Fruit fly (Drosophila melanogaster) whole organism, embryonic: ENCODE data around the gene CG46313.
A peak's percentile ranks its signal among the peaks of the same experiment; 100 is the strongest.

Experiments
- Adf1 ChIP-seq: fragments of 200-800 bp; sonication (Bioruptor generic); IDR thresholded peaks from 2 replicates; pipeline ENCODE4 v1.3.6; 2022; ENCODE audit warnings: missing biosample characterization, missing genetic modification characterization
- Awh ChIP-seq: fragments of 200-800 bp; sonication (Bioruptor generic); IDR thresholded peaks from 2 replicates; pipeline ENCODE4, ENCODE4 v1.3.6; 2022; ENCODE audit warnings: missing biosample characterization, missing genetic modification characterization
- Bgb ChIP-seq: fragments of 200-800 bp; sonication (Bioruptor generic); IDR thresholded peaks from 2 replicates; pipeline ENCODE4 v1.3.6; 2022; ENCODE audit warnings: missing biosample characterization, missing genetic modification characterization; ENCODE audit not compliant: partially characterized antibody
- CG11560 ChIP-seq: fragments of 200-800 bp; sonication (Bioruptor generic); IDR thresholded peaks from 3 replicates; pipeline ENCODE4 v1.3.6; 2022; ENCODE audit warnings: missing biosample characterization, missing genetic modification characterization
- CG13287 ChIP-seq: fragments of 200-800 bp; sonication (Bioruptor generic); IDR thresholded peaks from 2 replicates; pipeline ENCODE4 v1.3.6; 2022; ENCODE audit warnings: missing biosample characterization, missing genetic modification characterization; ENCODE audit not compliant: partially characterized antibody
- CG14710 ChIP-seq: fragments of 200-800 bp; sonication (Bioruptor generic); optimal IDR thresholded peaks from 3 replicates; lab custom pipeline; 2019; ENCODE audit warnings: missing biosample characterization, mild to moderate bottlenecking, missing genetic modification characterization, moderate library complexity
- CG15514 ChIP-seq: fragments of 200-800 bp; sonication (Bioruptor generic); optimal IDR thresholded peaks from 3 replicates; lab custom pipeline; 2017; ENCODE audit warnings: missing biosample characterization, missing genetic modification characterization, mild to moderate bottlenecking, moderate library complexity, missing genetic modification reagents
- CG17912 ChIP-seq: fragments of 200-800 bp; sonication (Bioruptor generic); optimal IDR thresholded peaks from 2 replicates; lab custom pipeline; 2018; ENCODE audit warnings: missing biosample characterization, mild to moderate bottlenecking, missing genetic modification characterization
- CG18599 ChIP-seq: fragments of 200-800 bp; sonication (Bioruptor generic); optimal IDR thresholded peaks from 3 replicates; lab custom pipeline; 2017; ENCODE audit warnings: missing biosample characterization, missing genetic modification characterization, mild to moderate bottlenecking, moderate library complexity, missing genetic modification reagents
- CG30020 ChIP-seq: fragments of 200-800 bp; optimal IDR thresholded peaks from 2 replicates; lab custom pipeline; 2019; ENCODE audit warnings: missing biosample characterization, mild to moderate bottlenecking, missing genetic modification characterization, moderate library complexity
- CG31365 ChIP-seq: fragments of 200-800 bp; sonication (Bioruptor generic); optimal IDR thresholded peaks from 2 replicates; lab custom pipeline; 2018; ENCODE audit warnings: missing biosample characterization, mild to moderate bottlenecking, missing genetic modification characterization
- CG5180 ChIP-seq: fragments of 200-800 bp; sonication (Bioruptor generic); optimal IDR thresholded peaks from 3 replicates; lab custom pipeline; 2017; ENCODE audit warnings: missing biosample characterization, missing genetic modification characterization, mild to moderate bottlenecking, moderate library complexity, missing genetic modification reagents
- CG9609 ChIP-seq: fragments of 200-800 bp; sonication (Bioruptor generic); optimal IDR thresholded peaks from 3 replicates; lab custom pipeline; 2016; ENCODE audit warnings: missing biosample characterization, missing genetic modification characterization
- Ets65A ChIP-seq: fragments of 200-800 bp; sonication (Bioruptor generic); peaks from one replicate; lab custom pipeline; 2016; ENCODE audit warnings: missing biosample characterization, missing genetic modification characterization
- Fer1 ChIP-seq: fragments of 200-800 bp; sonication (Bioruptor generic); optimal IDR thresholded peaks from 2 replicates; lab custom pipeline; 2017; ENCODE audit warnings: missing biosample characterization, mild to moderate bottlenecking, missing genetic modification characterization
- Hmr ChIP-seq: fragments of 200-800 bp; sonication (Bioruptor generic); optimal IDR thresholded peaks from 3 replicates; lab custom pipeline; 2017; ENCODE audit warnings: mild to moderate bottlenecking, missing biosample characterization, missing genetic modification reagents, missing genetic modification characterization
- Jarid2 ChIP-seq: fragments of 200-800 bp; sonication (Bioruptor generic); optimal IDR thresholded peaks from 3 replicates; lab custom pipeline; 2017; ENCODE audit warnings: mild to moderate bottlenecking, missing biosample characterization, missing genetic modification reagents, missing genetic modification characterization
- Lim3 ChIP-seq: fragments of 200-800 bp; sonication (Bioruptor generic); IDR thresholded peaks from 2 replicates; pipeline ENCODE4 v1.3.6; 2022; ENCODE audit warnings: missing biosample characterization, missing genetic modification characterization
- Mes4 ChIP-seq: fragments of 200-800 bp; sonication (Bioruptor generic); optimal IDR thresholded peaks from 2 replicates; lab custom pipeline; 2016; ENCODE audit warnings: missing biosample characterization, missing genetic modification characterization
- NC2α ChIP-seq: fragments of 200-800 bp; sonication (Bioruptor generic); optimal IDR thresholded peaks from 2 replicates; lab custom pipeline; 2016; ENCODE audit warnings: missing biosample characterization, missing genetic modification characterization
- Nf-YA ChIP-seq: fragments of 200-800 bp; sonication (Bioruptor generic); IDR thresholded peaks from 2 replicates; pipeline ENCODE4 v1.3.6; 2022; ENCODE audit warnings: missing biosample characterization, missing genetic modification characterization
- Poxn ChIP-seq: fragments of 200-800 bp; sonication (Bioruptor generic); IDR thresholded peaks from 2 replicates; pipeline ENCODE4 v1.3.6; 2022; ENCODE audit warnings: missing biosample characterization, missing genetic modification characterization
- Scr ChIP-seq: fragments of 200-800 bp; sonication (Bioruptor generic); IDR thresholded peaks from 2 replicates; pipeline ENCODE4 v1.3.6; 2022; ENCODE audit warnings: missing biosample characterization, missing genetic modification characterization; ENCODE audit not compliant: partially characterized antibody
- Trl ChIP-seq, 3 experiments: fragments of >200 bp in 2 of 3; fragments of 200-800 bp in 1 of 3; sonication (Bioruptor generic) in 1 of 3; optimal IDR thresholded peaks; 2 replicates in 1 of 3; 3 replicates in 2 of 3; lab custom pipeline; 2016 to 2017; ENCODE audit warnings: missing biosample characterization in 1 of 3, missing genetic modification characterization in 1 of 3
- YL-1 ChIP-seq: fragments of 200-800 bp; sonication (Bioruptor generic); optimal IDR thresholded peaks from 3 replicates; lab custom pipeline; 2017; ENCODE audit warnings: missing biosample characterization, mild to moderate bottlenecking, missing genetic modification characterization
- abd-A ChIP-seq: fragments of 200-800 bp; sonication (Bioruptor generic); optimal IDR thresholded peaks from 3 replicates; lab custom pipeline; 2019; ENCODE audit warnings: missing biosample characterization, mild to moderate bottlenecking, missing genetic modification characterization, moderate library complexity
- amos ChIP-seq: fragments of 200-800 bp; sonication (Bioruptor generic); IDR thresholded peaks from 2 replicates; pipeline ENCODE4 v1.3.6; 2022; ENCODE audit warnings: missing biosample characterization, missing genetic modification characterization; ENCODE audit not compliant: partially characterized antibody
- bsh ChIP-seq, 2 experiments: fragments of 200-800 bp; sonication (Bioruptor generic); optimal IDR thresholded peaks; 2 replicates each; lab custom pipeline; 2017 to 2018; ENCODE audit warnings: mild to moderate bottlenecking in 2 of 2, missing biosample characterization in 2 of 2, missing genetic modification characterization in 2 of 2, moderate library complexity in 1 of 2
- caup ChIP-seq: fragments of 200-800 bp; sonication (Bioruptor generic); optimal IDR thresholded peaks from 3 replicates; lab custom pipeline; 2017; ENCODE audit warnings: missing biosample characterization, mild to moderate bottlenecking, missing genetic modification characterization, moderate library complexity; ENCODE audit not compliant: severe bottlenecking
- chinmo ChIP-seq: fragments of 200-800 bp; sonication (Bioruptor generic); IDR thresholded peaks from 4 replicates; pipeline ENCODE4 v1.3.6; 2022; ENCODE audit warnings: missing biosample characterization, missing genetic modification characterization; ENCODE audit not compliant: partially characterized antibody
- crp ChIP-seq, 2 experiments: fragments of 200-800 bp; sonication (Bioruptor generic); optimal IDR thresholded peaks; 2 replicates in 1 of 2; 3 replicates in 1 of 2; lab custom pipeline; 2017; ENCODE audit warnings: missing biosample characterization in 2 of 2, missing genetic modification characterization in 2 of 2, mild to moderate bottlenecking in 1 of 2, moderate library complexity in 1 of 2
- cwo ChIP-seq: fragments of 200-800 bp; sonication (Bioruptor generic); optimal IDR thresholded peaks from 3 replicates; lab custom pipeline; 2017; ENCODE audit warnings: missing biosample characterization, missing genetic modification characterization, mild to moderate bottlenecking, moderate library complexity, missing genetic modification reagents
- dimm ChIP-seq: fragments of 200-800 bp; sonication (Bioruptor generic); IDR thresholded peaks from 2 replicates; pipeline ENCODE4 v1.3.6; 2022; ENCODE audit warnings: missing biosample characterization, missing genetic modification characterization
- dpn ChIP-seq, 2 experiments: fragments of 200-800 bp; sonication (Bioruptor generic); optimal IDR thresholded peaks; 3 replicates each; lab custom pipeline; 2016; ENCODE audit warnings: missing biosample characterization in 2 of 2, missing genetic modification characterization in 2 of 2
- eve ChIP-seq, 2 experiments: fragments of >200 bp; optimal IDR thresholded peaks; 2 replicates each; lab custom pipeline; 2017; ENCODE audit warnings: missing biosample characterization in 2 of 2, missing genetic modification characterization in 2 of 2
- fu2 ChIP-seq: fragments of 200-800 bp; sonication (Bioruptor generic); optimal IDR thresholded peaks from 2 replicates; lab custom pipeline; 2016; ENCODE audit warnings: missing biosample characterization, missing genetic modification characterization
- lov ChIP-seq, 2 experiments: fragments of 200-800 bp in 1 of 2; fragments of >200 bp in 1 of 2; sonication (Bioruptor generic) in 1 of 2; IDR thresholded peaks in 1 of 2; optimal IDR thresholded peaks in 1 of 2; 2 replicates in 1 of 2; 3 replicates in 1 of 2; pipeline versions ENCODE4 v1.3.6 to Lab custom; 2017 to 2022; ENCODE audit warnings: missing biosample characterization in 1 of 2, missing genetic modification characterization in 1 of 2
- nerfin-1 ChIP-seq: fragments of 200-800 bp; sonication (Bioruptor generic); optimal IDR thresholded peaks from 3 replicates; lab custom pipeline; 2019; ENCODE audit warnings: missing biosample characterization, mild to moderate bottlenecking, missing genetic modification characterization, moderate library complexity
- onecut ChIP-seq: fragments of 200-800 bp; sonication (Bioruptor generic); IDR thresholded peaks from 2 replicates; pipeline ENCODE4 v1.3.6; 2022; ENCODE audit warnings: missing biosample characterization, missing genetic modification characterization
- ranshi ChIP-seq: fragments of 200-800 bp; sonication (Bioruptor generic); IDR thresholded peaks from 2 replicates; pipeline ENCODE4 v1.3.6; 2022; ENCODE audit warnings: missing biosample characterization, missing genetic modification characterization
- so ChIP-seq: fragments of 200-800 bp; sonication (Bioruptor generic); IDR thresholded peaks from 3 replicates; pipeline ENCODE4 v1.3.6; 2022; ENCODE audit warnings: missing biosample characterization, missing genetic modification characterization
- sr ChIP-seq: fragments of 200-800 bp; sonication (Bioruptor generic); IDR thresholded peaks from 3 replicates; pipeline ENCODE4 v1.3.6; 2022; ENCODE audit warnings: missing biosample characterization, missing genetic modification characterization
- stc ChIP-seq: fragments of 200-800 bp; sonication (Bioruptor generic); IDR thresholded peaks from 2 replicates; pipeline ENCODE4 v1.3.6; 2022; ENCODE audit warnings: missing biosample characterization, missing genetic modification characterization
- toy ChIP-seq: fragments of 200-800 bp; sonication (Bioruptor generic); IDR thresholded peaks from 2 replicates; pipeline ENCODE4 v1.3.6; 2022; ENCODE audit warnings: missing biosample characterization, missing genetic modification characterization
- unc-4 ChIP-seq: fragments of 200-800 bp; sonication (Bioruptor generic); IDR thresholded peaks from 2 replicates; pipeline ENCODE4 v1.3.6; 2022; ENCODE audit warnings: missing biosample characterization, missing genetic modification characterization; ENCODE audit not compliant: partially characterized antibody
- zen2 ChIP-seq: fragments of 200-800 bp; sonication (Bioruptor generic); IDR thresholded peaks from 3 replicates; pipeline ENCODE4 v1.3.6; 2022; ENCODE audit warnings: missing biosample characterization, missing genetic modification characterization; ENCODE audit not compliant: partially characterized antibody

The CG46313 gene

dm6 chr3R:26958314-26958979 is 19.9 kb upstream of the CG46313 start, which contains the start of gene CG6330 (continued):
- TF ChIP-seq chinmo (GFP tag; lab: Robert Waterston, UW) = 0 out of 4 replicates have a peak, but pooled peaks have one; percentile 57
- TF ChIP-seq onecut (GFP tag; lab: Robert Waterston, UW) = peak; percentile 49; the same call in 1 of the 2 replicates
- TF ChIP-seq Bgb = peak; percentile 38; the same call in 1 of the 2 replicates
- peak; percentile 87 for TF ChIP-seq abd-A (tag; lab: Kevin White, UChicago)
- peak; percentile 40; the same call in 1 of the 3 replicates for TF ChIP-seq zen2 (GFP tag; lab: Robert Waterston, UW)
- TF ChIP-seq sr (GFP tag; lab: Robert Waterston, UW) = no peak
- TF ChIP-seq Adf1 (GFP tag; lab: Robert Waterston, UW) = no peak
- TF ChIP-seq amos = peak; percentile 18; the same call in 1 of the 2 replicates
- no peak for TF ChIP-seq bsh (GFP tag; optimal IDR thresholded peaks at IDR 0.05; lab: Kevin White, UChicago)
- TF ChIP-seq Fer1 (GFP tag; lab: Kevin White, UChicago) = peak; percentile 32
- TF ChIP-seq Ets65A (GFP tag; lab: Kevin White, UChicago) = peak; percentile 5
- no peak for TF ChIP-seq dimm (GFP tag; lab: Robert Waterston, UW)
- TF ChIP-seq CG14710 (tag; lab: Kevin White, UChicago) = no peak
- TF ChIP-seq Trl (optimal IDR thresholded peaks at IDR 0.05; lab: Kevin White, UChicago) = peak in 1 of 2 experiments; percentile 28
- TF ChIP-seq Trl (GFP tag; optimal IDR thresholded peaks at IDR 0.05; lab: Kevin White, UChicago) = no peak
- TF ChIP-seq Jarid2 = peak; percentile 14
- TF ChIP-seq cwo = peak; percentile 27
- TF ChIP-seq CG18599 = peak; percentile 25
- 0 out of 3 replicates have a peak, but pooled peaks have one; percentile 27 for TF ChIP-seq so (GFP tag; lab: Robert Waterston, UW)

dm6 chr3R:26960496-26960895 is 17.8 kb upstream of the CG46313 start:
- TF ChIP-seq fu2 (GFP tag; lab: Kevin White, UChicago) (no peak), lov (optimal IDR thresholded peaks at IDR 0.05; lab: Kevin White, UChicago) (no peak), lov (GFP tag; IDR thresholded peaks at IDR 0.05; lab: Robert Waterston, UW) (no peak), toy (GFP tag; lab: Robert Waterston, UW) (peak; percentile 46; the same call in 1 of the 2 replicates), Poxn (GFP tag; lab: Robert Waterston, UW) (no peak), Nf-YA (GFP tag; lab: Robert Waterston, UW) (no peak), CG17912 (no peak), eve (GFP tag; optimal IDR thresholded peaks at IDR 0.05; lab: Kevin White, UChicago) (no peak), CG15514 (peak; percentile 16), unc-4 (peak; percentile 17; the same call in 1 of the 2 replicates), CG13287 (no peak), YL-1 (GFP tag; lab: Kevin White, UChicago) (no peak), CG14710 (tag; lab: Kevin White, UChicago) (no peak), stc (GFP tag; lab: Robert Waterston, UW) (no peak), CG9609 (GFP tag; lab: Kevin White, UChicago) (no peak), dpn (GFP tag; optimal IDR thresholded peaks at IDR 0.05; lab: Kevin White, UChicago) (no peak), CG30020 (tag; lab: Kevin White, UChicago) (no peak), CG5180 (GFP tag; lab: Kevin White, UChicago) (no peak), CG31365 (no peak), CG11560 (tag; lab: Robert Waterston, UW) (no peak), caup (GFP tag; lab: Kevin White, UChicago) (no peak), sr (GFP tag; lab: Robert Waterston, UW) (no peak), NC2α (GFP tag; lab: Kevin White, UChicago) (no peak), Adf1 (GFP tag; lab: Robert Waterston, UW) (no peak), crp (GFP tag; optimal IDR thresholded peaks at IDR 0.05; lab: Kevin White, UChicago) (no peak), Awh (GFP tag; lab: Robert Waterston, UW) (0 out of 2 replicates have a peak, but pooled peaks have one; percentile 26), Hmr (GFP tag; lab: Kevin White, UChicago) (no peak), Lim3 (GFP tag; lab: Robert Waterston, UW) (no peak), Mes4 (no peak), nerfin-1 (tag; lab: Kevin White, UChicago) (peak; percentile 47), ranshi (GFP tag; lab: Robert Waterston, UW) (no peak), Scr (GFP tag; lab: Robert Waterston, UW) (no peak)
